Worm (Caenorhabditis elegans): ENCODE data around the gene Y57G11C.1147.

DNA sequence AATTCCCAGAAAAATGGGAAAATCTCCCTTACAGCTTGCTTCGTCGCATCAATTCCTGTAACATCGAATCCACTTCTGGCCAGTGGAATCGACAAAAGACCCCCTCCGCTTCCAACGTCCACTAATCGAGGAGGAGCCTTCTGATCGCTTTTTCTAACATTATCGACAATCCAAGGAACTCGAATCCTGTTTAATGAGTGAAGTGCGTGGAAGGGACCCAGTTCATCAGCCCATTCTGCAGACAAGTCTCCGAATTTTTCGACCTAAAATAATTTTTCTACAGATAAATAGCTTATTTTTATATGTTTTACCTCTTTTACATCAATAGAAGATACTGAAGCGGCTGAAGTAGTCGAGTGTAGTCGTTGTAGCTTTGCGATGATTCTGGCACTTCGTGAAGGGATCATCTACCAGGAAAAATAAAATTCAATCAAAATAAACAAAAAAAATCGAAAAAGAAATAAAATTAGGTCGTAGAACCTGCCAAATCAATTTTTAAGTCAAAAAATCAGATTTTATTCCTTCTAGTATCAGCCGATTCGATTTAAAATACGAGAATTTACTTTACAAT is 1.3 kb downstream of the Y57G11C.1147 start, which contains the start of gene coq-3:
- no peak for TF ChIP-seq tbx-2 (tag; optimal IDR thresholded peaks at IDR 0.05)
- TF ChIP-seq nhr-28 (tag; optimal IDR thresholded peaks at IDR 0.05), result no peak
- TF ChIP-seq nhr-11 (tag; optimal IDR thresholded peaks at IDR 0.05), result no peak
- TF ChIP-seq nhr-237 (tag; optimal IDR thresholded peaks at IDR 0.05), result no peak
- TF ChIP-seq unc-62 (GFP tag; optimal IDR thresholded peaks at IDR 0.05), result no peak
- no peak for TF ChIP-seq snpc-4 (tag; optimal IDR thresholded peaks at IDR 0.05)
- no peak for TF ChIP-seq fos-1 (tag; optimal IDR thresholded peaks at IDR 0.05)
- TF ChIP-seq elt-2 (tag; optimal IDR thresholded peaks at IDR 0.05), result no peak
- peak; percentile 15 for TF ChIP-seq nhr-43 (tag; optimal IDR thresholded peaks at IDR 0.05; ENCODE audit: poor library complexity, severe bottlenecking)
- TF ChIP-seq ama-1 (optimal IDR thresholded peaks at IDR 0.05), result peak; percentile 83
- TF ChIP-seq R02D3.7 (tag; optimal IDR thresholded peaks at IDR 0.05), result no peak
